Fruit fly (Drosophila melanogaster) whole organism, pupa: ENCODE results near the gene Taf3.

ENCODE experiments used
- CG10348 ChIP-seq: fragments of 200-800 bp; sonication (Bioruptor generic); IDR thresholded peaks from 2 replicates; pipeline ENCODE4 v1.3.6; 2022; ENCODE audit warnings: missing biosample characterization, missing genetic modification characterization
- CG12605 ChIP-seq: fragments of 200-800 bp; sonication (Bioruptor generic); IDR thresholded peaks from 2 replicates; pipeline ENCODE4 v1.3.6; 2022; ENCODE audit warnings: missing biosample characterization, missing genetic modification characterization
- CG13204 ChIP-seq: fragments of 200-800 bp; sonication (Bioruptor generic); optimal IDR thresholded peaks from 2 replicates; lab custom pipeline; 2018; ENCODE audit warnings: missing biosample characterization, mild to moderate bottlenecking, missing genetic modification characterization, moderate library complexity
- CG14655 ChIP-seq: fragments of 200-800 bp; sonication (Bioruptor generic); optimal IDR thresholded peaks from 3 replicates; lab custom pipeline; 2017; ENCODE audit warnings: mild to moderate bottlenecking, missing biosample characterization, missing genetic modification reagents, missing genetic modification characterization
- CG15710 ChIP-seq: fragments of 200-800 bp; sonication (Bioruptor generic); optimal IDR thresholded peaks from 2 replicates; lab custom pipeline; 2018; ENCODE audit warnings: missing biosample characterization, mild to moderate bottlenecking, missing genetic modification characterization, moderate library complexity
- CG17806 ChIP-seq: fragments of 200-800 bp; sonication (Bioruptor generic); optimal IDR thresholded peaks from 2 replicates; lab custom pipeline; 2018; ENCODE audit warnings: missing biosample characterization, mild to moderate bottlenecking, missing genetic modification characterization, moderate library complexity
- CG32121 ChIP-seq: fragments of 200-800 bp; sonication (Bioruptor generic); IDR thresholded peaks from 2 replicates; pipeline ENCODE4 v1.3.6; 2022; ENCODE audit warnings: missing biosample characterization, missing genetic modification characterization
- CG34367 ChIP-seq: fragments of 200-800 bp; sonication (Bioruptor generic); optimal IDR thresholded peaks from 2 replicates; lab custom pipeline; 2018; ENCODE audit warnings: missing biosample characterization, mild to moderate bottlenecking, missing genetic modification characterization
- CG4496 ChIP-seq: fragments of 200-800 bp; sonication (Bioruptor generic); IDR thresholded peaks from 3 replicates; pipeline ENCODE4 v1.3.6; 2022; ENCODE audit warnings: missing biosample characterization, missing genetic modification characterization
- CG8159 ChIP-seq: fragments of 200-800 bp; sonication (Bioruptor generic); optimal IDR thresholded peaks from 3 replicates; lab custom pipeline; 2018; ENCODE audit warnings: missing biosample characterization, mild to moderate bottlenecking, missing genetic modification characterization, moderate library complexity
- CG8301 ChIP-seq: fragments of 200-800 bp; sonication (Bioruptor generic); optimal IDR thresholded peaks from 2 replicates; lab custom pipeline; 2018; ENCODE audit warnings: missing biosample characterization, mild to moderate bottlenecking, missing genetic modification characterization
- CG9948 ChIP-seq: fragments of 200-800 bp; sonication (Bioruptor generic); optimal IDR thresholded peaks from 2 replicates; lab custom pipeline; 2018; ENCODE audit warnings: missing biosample characterization, mild to moderate bottlenecking, missing genetic modification characterization, moderate library complexity
- D1 ChIP-seq: fragments of 200-800 bp; sonication (Bioruptor generic); optimal IDR thresholded peaks from 2 replicates; lab custom pipeline; 2018; ENCODE audit warnings: missing biosample characterization, mild to moderate bottlenecking, missing genetic modification characterization, moderate library complexity
- EcR ChIP-seq: fragments of 200-800 bp; sonication (Bioruptor generic); optimal IDR thresholded peaks from 3 replicates; lab custom pipeline; 2019; ENCODE audit warnings: missing biosample characterization, missing genetic modification characterization, mild to moderate bottlenecking, moderate library complexity, missing genetic modification reagents
- Ets98B ChIP-seq: fragments of 200-800 bp; sonication (Bioruptor generic); IDR thresholded peaks from 2 replicates; pipeline ENCODE4 v1.3.6; 2022; ENCODE audit warnings: missing biosample characterization, missing genetic modification characterization
- Pif1A ChIP-seq: fragments of 200-800 bp; sonication (Bioruptor generic); optimal IDR thresholded peaks from 3 replicates; lab custom pipeline; 2016; ENCODE audit warnings: missing biosample characterization, missing genetic modification characterization
- Pif1B ChIP-seq: fragments of 200-800 bp; sonication (Bioruptor generic); optimal IDR thresholded peaks from 3 replicates; lab custom pipeline; 2016; ENCODE audit warnings: missing biosample characterization, missing genetic modification characterization
- Snoo ChIP-seq: fragments of 200-800 bp; sonication (Bioruptor generic); optimal IDR thresholded peaks from 3 replicates; lab custom pipeline; 2017; ENCODE audit warnings: missing biosample characterization, mild to moderate bottlenecking, missing genetic modification characterization, inconsistent platforms
- fd96Ca ChIP-seq: fragments of 200-800 bp; sonication (Bioruptor generic); IDR thresholded peaks from 3 replicates; pipeline ENCODE4 v1.3.6; 2022; ENCODE audit warnings: missing biosample characterization, missing genetic modification characterization
- gl ChIP-seq: fragments of 200-800 bp; sonication (Bioruptor generic); optimal IDR thresholded peaks from 2 replicates; lab custom pipeline; 2018; ENCODE audit warnings: missing biosample characterization, mild to moderate bottlenecking, missing genetic modification characterization
- rn ChIP-seq: fragments of 200-800 bp; sonication (Bioruptor generic); IDR thresholded peaks from 2 replicates; pipeline ENCODE4 v1.3.6; 2022; ENCODE audit warnings: missing biosample characterization, missing genetic modification characterization

Gene Taf3

dm6 chr4:443592-444257, 22.9 kb downstream of the Taf3 start, which contains the start of gene lgs:
TSS of gene lgs (minus strand) at chr4:443911.
- no peak for TF ChIP-seq Pif1B (GFP tag; lab: Kevin White, UChicago)
- no peak for TF ChIP-seq gl (tag; lab: Kevin White, UChicago)
- no peak for TF ChIP-seq CG8301 (tag; lab: Kevin White, UChicago)
- no peak for TF ChIP-seq Ets98B (GFP tag; lab: Robert Waterston, UW)
- no peak for TF ChIP-seq rn (GFP tag; lab: Robert Waterston, UW)
- no peak for TF ChIP-seq CG12605 (GFP tag; lab: Robert Waterston, UW)
- TF ChIP-seq EcR (GFP tag; lab: Kevin White, UChicago): no peak
- TF ChIP-seq CG17806 (tag; lab: Kevin White, UChicago): no peak
- TF ChIP-seq CG9948 (tag; lab: Kevin White, UChicago): no peak
- TF ChIP-seq CG32121 (GFP tag; lab: Robert Waterston, UW): no peak
- no peak for TF ChIP-seq CG15710 (tag; lab: Kevin White, UChicago)
- TF ChIP-seq D1 (tag; lab: Kevin White, UChicago): no peak
- TF ChIP-seq CG10348: no peak
- no peak for TF ChIP-seq CG14655 (GFP tag; lab: Kevin White, UChicago)
- no peak for TF ChIP-seq CG8159 (tag; lab: Kevin White, UChicago)
- no peak for TF ChIP-seq Pif1A (GFP tag; lab: Kevin White, UChicago)
- no peak for TF ChIP-seq CG13204 (GFP tag; lab: Kevin White, UChicago)
- no peak for TF ChIP-seq CG34367 (tag; lab: Kevin White, UChicago)

dm6 chr4:434355-434754, 32.3 kb downstream of the Taf3 start:
- TF ChIP-seq CG4496 (no peak), Ets98B (GFP tag; lab: Robert Waterston, UW) (no peak), CG10348 (no peak), D1 (tag; lab: Kevin White, UChicago) (no peak), CG12605 (GFP tag; lab: Robert Waterston, UW) (no peak), gl (tag; lab: Kevin White, UChicago) (no peak), CG15710 (tag; lab: Kevin White, UChicago) (no peak), CG13204 (GFP tag; lab: Kevin White, UChicago) (no peak), CG32121 (GFP tag; lab: Robert Waterston, UW) (no peak), EcR (GFP tag; lab: Kevin White, UChicago) (no peak), CG8159 (tag; lab: Kevin White, UChicago) (no peak), Pif1A (GFP tag; lab: Kevin White, UChicago) (no peak), fd96Ca (no peak), Pif1B (GFP tag; lab: Kevin White, UChicago) (no peak), rn (GFP tag; lab: Robert Waterston, UW) (no peak), CG14655 (GFP tag; lab: Kevin White, UChicago) (no peak), CG17806 (tag; lab: Kevin White, UChicago) (no peak)

dm6 chr4:429500-429899, 37.1 kb downstream of the Taf3 start:
- TF ChIP-seq CG8301 (tag; lab: Kevin White, UChicago): no peak
- no peak for TF ChIP-seq gl (tag; lab: Kevin White, UChicago)

- TF ChIP-seq CG17806 (tag; lab: Kevin White, UChicago): no peak
- TF ChIP-seq CG9948 (tag; lab: Kevin White, UChicago): no peak
- no peak for TF ChIP-seq Ets98B (GFP tag; lab: Robert Waterston, UW)
- TF ChIP-seq CG13204 (GFP tag; lab: Kevin White, UChicago): no peak
- no peak for TF ChIP-seq CG8301 (tag; lab: Kevin White, UChicago)
- TF ChIP-seq CG12605 (GFP tag; lab: Robert Waterston, UW): no peak
- no peak for TF ChIP-seq D1 (tag; lab: Kevin White, UChicago)
- TF ChIP-seq gl (tag; lab: Kevin White, UChicago): no peak
- no peak for TF ChIP-seq CG8159 (tag; lab: Kevin White, UChicago)
- no peak for TF ChIP-seq CG14655 (GFP tag; lab: Kevin White, UChicago)
- TF ChIP-seq CG32121 (GFP tag; lab: Robert Waterston, UW): no peak
- no peak for TF ChIP-seq CG10348
- no peak for TF ChIP-seq CG34367 (tag; lab: Kevin White, UChicago)
- no peak for TF ChIP-seq Pif1A (GFP tag; lab: Kevin White, UChicago)
- TF ChIP-seq Pif1B (GFP tag; lab: Kevin White, UChicago): no peak
- TF ChIP-seq Snoo (tag; lab: Kevin White, UChicago): no peak
- no peak for TF ChIP-seq EcR (GFP tag; lab: Kevin White, UChicago)
- TF ChIP-seq fd96Ca: no peak
- no peak for TF ChIP-seq CG4496
- TF ChIP-seq, all 21 proteins: peak for 0
Measured at dm6 chr4:428256-428655, 38.4 kb downstream of the Taf3 start.

- TF ChIP-seq Ets98B (GFP tag; lab: Robert Waterston, UW) (no peak; the same call in 1 of the 2 replicates), gl (tag; lab: Kevin White, UChicago) (peak; percentile 52), D1 (tag; lab: Kevin White, UChicago) (peak; percentile 81), fd96Ca (no peak), Pif1A (GFP tag; lab: Kevin White, UChicago) (peak; percentile 68), CG34367 (tag; lab: Kevin White, UChicago) (peak; percentile 47), CG13204 (GFP tag; lab: Kevin White, UChicago) (no peak), CG17806 (tag; lab: Kevin White, UChicago) (peak; percentile 37), CG10348 (no peak), CG4496 (no peak), CG9948 (tag; lab: Kevin White, UChicago) (peak; percentile 34), CG12605 (GFP tag; lab: Robert Waterston, UW) (no peak; the same call in 1 of the 2 replicates), CG8301 (tag; lab: Kevin White, UChicago) (peak; percentile 58), CG15710 (tag; lab: Kevin White, UChicago) (no peak), CG8159 (tag; lab: Kevin White, UChicago) (no peak), EcR (GFP tag; lab: Kevin White, UChicago) (no peak), CG14655 (GFP tag; lab: Kevin White, UChicago) (no peak), Snoo (tag; lab: Kevin White, UChicago) (peak; percentile 77), rn (GFP tag; lab: Robert Waterston, UW) (no peak), CG32121 (GFP tag; lab: Robert Waterston, UW) (peak; percentile 62), Pif1B (GFP tag; lab: Kevin White, UChicago) (peak; percentile 27)
- TF ChIP-seq, all 21 proteins: peak for 10
Measured at dm6 chr4:424630-425327, 41.8 kb downstream of the Taf3 start.
